Worm (Caenorhabditis elegans) whole organism, late embryonic: ENCODE data around the gene twk-35.

Experiments
- F13H6.1 ChIP-seq: sonication (generic microtip); optimal IDR thresholded peaks from 2 replicates; lab custom pipeline; 2016; ENCODE audit warnings: missing genetic modification characterization, missing compliant biosample characterization
- ceh-14 ChIP-seq: sonication (generic microtip); optimal IDR thresholded peaks from 2 replicates; lab custom pipeline; 2016; ENCODE audit warnings: missing genotype, missing genetic modification characterization, missing compliant biosample characterization
- ceh-18 ChIP-seq: sonication (generic microtip); optimal IDR thresholded peaks from 2 replicates; lab custom pipeline; 2016; ENCODE audit warnings: missing genetic modification characterization, missing compliant biosample characterization
- npax-4 ChIP-seq: sonication (generic microtip); optimal IDR thresholded peaks from 2 replicates; lab custom pipeline; 2016; ENCODE audit warnings: missing genetic modification characterization, missing compliant biosample characterization
- pax-1 ChIP-seq: fragments of 150-350 bp; optimal IDR thresholded peaks from 2 replicates; lab custom pipeline; 2014; ENCODE audit warnings: missing biosample characterization, missing genetic modification characterization
- pha-4 ChIP-seq: fragments of 150-350 bp; optimal IDR thresholded peaks from 2 replicates; lab custom pipeline; 2018; ENCODE audit warnings: missing biosample characterization, missing genetic modification reagents, missing genetic modification characterization

DNA sequence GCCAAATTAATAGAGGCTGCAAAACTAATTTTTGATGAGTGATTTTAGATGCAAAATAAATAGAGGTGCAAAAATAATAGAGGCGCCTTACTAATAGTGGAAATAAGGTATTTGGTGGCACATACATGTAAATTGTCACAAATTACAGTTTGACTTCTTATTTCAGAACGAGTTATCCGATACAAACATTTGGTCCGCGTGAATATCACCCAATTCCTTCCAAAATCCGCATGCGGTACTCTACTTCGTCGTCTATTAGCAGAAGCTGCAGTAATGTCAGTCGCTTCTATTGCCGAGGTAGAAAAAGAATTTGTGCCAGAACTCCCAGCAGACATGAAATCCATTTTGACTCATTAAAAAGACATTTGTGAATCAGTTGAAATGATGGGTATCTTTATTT, 44.2 kb downstream of the twk-35 start:
- no peak for TF ChIP-seq ceh-14 (tag; lab: Kevin White, UChicago)
- TF ChIP-seq F13H6.1: no peak
- no peak for TF ChIP-seq ceh-18 (tag; lab: Kevin White, UChicago)
- TF ChIP-seq pax-1 (tag; lab: Kevin White, UChicago): no peak
- TF ChIP-seq npax-4 (tag; lab: Kevin White, UChicago): no peak
- TF ChIP-seq pha-4 (tag; lab: Kevin White, UChicago): no peak
